Worm (Caenorhabditis elegans) whole organism, L1 larva: ENCODE results near the gene npr-39.

Experiments used
- lin-39 ChIP-seq: fragments of 150-350 bp; optimal IDR thresholded peaks from 2 replicates; lab custom pipeline; 2014; ENCODE audit warnings: missing biosample characterization, missing genetic modification reagents, missing genetic modification characterization
- skn-1 ChIP-seq: fragments of 150-350 bp; optimal IDR thresholded peaks from 2 replicates; lab custom pipeline; 2014; ENCODE audit warnings: missing biosample characterization, missing genetic modification characterization

DNA sequence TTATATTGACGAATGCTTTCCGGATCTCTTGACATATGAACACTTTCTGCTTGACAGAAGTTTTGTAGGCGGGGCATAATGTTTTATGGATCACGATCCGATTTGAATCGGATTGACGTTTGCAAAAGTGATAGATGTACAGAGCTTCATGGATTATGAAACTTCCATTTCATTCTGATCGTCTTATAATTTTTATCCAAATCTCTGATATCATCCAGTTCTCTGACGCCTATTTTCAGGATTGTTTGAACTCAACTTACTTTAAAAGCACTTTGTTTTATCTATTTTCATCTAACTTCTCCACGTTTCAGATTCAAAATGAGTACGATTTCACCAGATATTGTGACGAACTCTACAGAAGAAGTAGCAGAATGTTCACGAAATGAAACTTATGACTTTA is at the start of gene npr-39:
- TF ChIP-seq skn-1 (tag; lab: Kevin White, UChicago), result no peak
- TF ChIP-seq lin-39 (tag; lab: Kevin White, UChicago), result no peak
